Fruit fly (Drosophila melanogaster) whole organism, prepupa: ENCODE data around the gene CG18259.

ENCODE experiments used
- Blimp-1 ChIP-seq: fragments of 200-800 bp; sonication (Bioruptor generic); optimal IDR thresholded peaks from 3 replicates; lab custom pipeline; 2017; ENCODE audit warnings: missing biosample characterization, missing genetic modification characterization, mild to moderate bottlenecking, moderate library complexity, missing genetic modification reagents
- CG11294 ChIP-seq: fragments of 200-800 bp; sonication (Bioruptor generic); IDR thresholded peaks from 2 replicates; pipeline ENCODE4 v1.3.6; 2022; ENCODE audit warnings: missing biosample characterization, missing genetic modification characterization
- CG11902 ChIP-seq: fragments of 200-800 bp; sonication (Bioruptor generic); optimal IDR thresholded peaks from 3 replicates; lab custom pipeline; 2016; ENCODE audit warnings: missing biosample characterization, missing genetic modification characterization
- CG16779 ChIP-seq: fragments of 200-800 bp; sonication (Bioruptor generic); optimal IDR thresholded peaks from 3 replicates; lab custom pipeline; 2017; ENCODE audit warnings: missing biosample characterization, mild to moderate bottlenecking, missing genetic modification characterization
- CG31627 ChIP-seq: fragments of 200-800 bp; sonication (Bioruptor generic); optimal IDR thresholded peaks from 3 replicates; lab custom pipeline; 2016; ENCODE audit warnings: missing biosample characterization, missing genetic modification characterization
- CG3919 ChIP-seq: fragments of 200-800 bp; sonication (Bioruptor generic); optimal IDR thresholded peaks from 3 replicates; lab custom pipeline; 2016; ENCODE audit warnings: missing biosample characterization, missing genetic modification characterization
- CG4318 ChIP-seq: fragments of 200-800 bp; sonication (Bioruptor generic); optimal IDR thresholded peaks from 3 replicates; lab custom pipeline; 2017; ENCODE audit warnings: missing biosample characterization, mild to moderate bottlenecking, missing genetic modification characterization
- CG6163 ChIP-seq: fragments of 200-800 bp; sonication (Bioruptor generic); IDR thresholded peaks from 3 replicates; pipeline ENCODE4 v1.3.6; 2022; ENCODE audit warnings: missing biosample characterization, missing genetic modification characterization
- CG6276 ChIP-seq: fragments of 200-800 bp; sonication (Bioruptor generic); optimal IDR thresholded peaks from 2 replicates; lab custom pipeline; 2017; ENCODE audit warnings: missing biosample characterization, mild to moderate bottlenecking, missing genetic modification characterization
- CG6792 ChIP-seq: fragments of 200-800 bp; sonication (Bioruptor generic); optimal IDR thresholded peaks from 3 replicates; lab custom pipeline; 2016; ENCODE audit warnings: missing biosample characterization, missing genetic modification characterization
- CG6808 ChIP-seq: fragments of 200-800 bp; sonication (Bioruptor generic); optimal IDR thresholded peaks from 3 replicates; lab custom pipeline; 2017; ENCODE audit warnings: missing biosample characterization, missing genetic modification characterization, mild to moderate bottlenecking, moderate library complexity, missing genetic modification reagents
- CG7368 ChIP-seq: fragments of 200-800 bp; sonication (Bioruptor generic); optimal IDR thresholded peaks from 3 replicates; lab custom pipeline; 2016; ENCODE audit warnings: missing biosample characterization, missing genetic modification characterization
- CG8119 ChIP-seq: fragments of 200-800 bp; sonication (Bioruptor generic); IDR thresholded peaks from 3 replicates; pipeline ENCODE4 v1.3.6; 2022; ENCODE audit warnings: missing biosample characterization, missing genetic modification characterization
- Eip75B ChIP-seq: fragments of 200-800 bp; sonication (Bioruptor generic); optimal IDR thresholded peaks from 3 replicates; lab custom pipeline; 2016; ENCODE audit warnings: missing biosample characterization, missing genetic modification characterization
- Eip78C ChIP-seq: fragments of 200-800 bp; sonication (Bioruptor generic); peaks from one replicate; lab custom pipeline; 2016; ENCODE audit warnings: missing biosample characterization, missing genetic modification characterization
- Gug ChIP-seq: fragments of 200-800 bp; sonication (Bioruptor generic); IDR thresholded peaks from 2 replicates; pipeline ENCODE4 v1.3.6; 2022; ENCODE audit warnings: missing biosample characterization, missing genetic modification characterization
- Met ChIP-seq: fragments of 200-800 bp; sonication (Bioruptor generic); optimal IDR thresholded peaks from 3 replicates; lab custom pipeline; 2016; ENCODE audit warnings: missing biosample characterization, missing genetic modification characterization
- OdsH ChIP-seq: fragments of 200-800 bp; sonication (Bioruptor generic); optimal IDR thresholded peaks from 3 replicates; lab custom pipeline; 2016; ENCODE audit warnings: missing biosample characterization, missing genetic modification characterization
- Smox ChIP-seq: fragments of 200-800 bp; sonication (Bioruptor generic); optimal IDR thresholded peaks from 3 replicates; lab custom pipeline; 2016; ENCODE audit warnings: missing biosample characterization, missing genetic modification characterization
- Sox102F ChIP-seq: fragments of 200-800 bp; sonication (Bioruptor generic); optimal IDR thresholded peaks from 2 replicates; lab custom pipeline; 2016; ENCODE audit warnings: missing biosample characterization, mild to moderate bottlenecking, missing genetic modification characterization
- Sox14 ChIP-seq: fragments of 200-800 bp; sonication (Bioruptor generic); optimal IDR thresholded peaks from 3 replicates; lab custom pipeline; 2016; ENCODE audit warnings: missing biosample characterization, missing genetic modification characterization
- dsx ChIP-seq: fragments of 200-800 bp; optimal IDR thresholded peaks from 3 replicates; lab custom pipeline; 2019; ENCODE audit warnings: missing biosample characterization, mild to moderate bottlenecking, missing genetic modification characterization, moderate library complexity; ENCODE audit not compliant: poor library complexity, severe bottlenecking
- eg ChIP-seq: fragments of 200-800 bp; sonication (Bioruptor generic); IDR thresholded peaks from 3 replicates; pipeline ENCODE4 v1.3.6; 2022; ENCODE audit warnings: missing biosample characterization, missing genetic modification characterization
- esn ChIP-seq: fragments of 200-800 bp; sonication (Bioruptor generic); optimal IDR thresholded peaks from 2 replicates; lab custom pipeline; 2016; ENCODE audit warnings: missing biosample characterization, mild to moderate bottlenecking, missing genetic modification characterization, moderate library complexity
- fkh ChIP-seq: fragments of 200-800 bp; sonication (Bioruptor generic); optimal IDR thresholded peaks from 3 replicates; lab custom pipeline; 2017; ENCODE audit warnings: missing biosample characterization, mild to moderate bottlenecking, missing genetic modification characterization, moderate library complexity
- lz ChIP-seq: fragments of 200-800 bp; sonication (Bioruptor generic); optimal IDR thresholded peaks from 3 replicates; lab custom pipeline; 2016; ENCODE audit warnings: missing biosample characterization, missing genetic modification characterization
- pdm3 ChIP-seq: fragments of 200-800 bp; sonication (Bioruptor generic); optimal IDR thresholded peaks from 3 replicates; lab custom pipeline; 2016; ENCODE audit warnings: missing biosample characterization, missing genetic modification characterization
- salr ChIP-seq, 2 experiments: fragments of 200-800 bp; sonication (Bioruptor generic); optimal IDR thresholded peaks; 3 replicates each; lab custom pipeline; 2016 to 2018; ENCODE audit warnings: missing biosample characterization in 2 of 2, missing genetic modification characterization in 2 of 2, mild to moderate bottlenecking in 1 of 2
- spab ChIP-seq: fragments of 200-800 bp; sonication (Bioruptor generic); optimal IDR thresholded peaks from 2 replicates; lab custom pipeline; 2017; ENCODE audit warnings: missing biosample characterization, mild to moderate bottlenecking, missing genetic modification characterization, missing genetic modification reagents
- ss ChIP-seq, 2 experiments: fragments of 200-800 bp; sonication (Bioruptor generic); optimal IDR thresholded peaks; 2 replicates in 1 of 2; 3 replicates in 1 of 2; lab custom pipeline; 2017 to 2018; ENCODE audit warnings: mild to moderate bottlenecking in 2 of 2, missing biosample characterization in 2 of 2, missing genetic modification characterization in 2 of 2, moderate library complexity in 1 of 2
- svp ChIP-seq: fragments of 200-800 bp; sonication (Bioruptor generic); peaks from one replicate; lab custom pipeline; 2016; ENCODE audit warnings: missing biosample characterization, missing genetic modification characterization
- topi ChIP-seq: fragments of 200-800 bp; sonication (Bioruptor generic); optimal IDR thresholded peaks from 3 replicates; lab custom pipeline; 2016; ENCODE audit warnings: missing biosample characterization, missing genetic modification characterization

The CG18259 gene

dm6 chrX:18783417-18784123 is at the start of gene CG18259:
CG18259 (minus strand) TSS chrX:18783494.
- TF ChIP-seq Blimp-1 (GFP tag; lab: Kevin White, UChicago) = no peak
- peak; percentile 47 for TF ChIP-seq Eip78C (GFP tag; lab: Kevin White, UChicago)
- TF ChIP-seq CG16779 (tag; lab: Kevin White, UChicago) = no peak
- TF ChIP-seq svp (GFP tag; lab: Kevin White, UChicago) = peak; percentile 67
- TF ChIP-seq CG3919 (GFP tag; lab: Kevin White, UChicago) = no peak
- peak; percentile 32 for TF ChIP-seq Sox14 (GFP tag; lab: Kevin White, UChicago)
- TF ChIP-seq pdm3 (GFP tag; lab: Kevin White, UChicago) = peak; percentile 2
- peak; percentile 9 for TF ChIP-seq CG31627
- TF ChIP-seq, all 60 proteins: peak for 5

dm6 chrX:18832371-18832852 is 49.1 kb upstream of the CG18259 start, which contains the start of gene Pvf1:
Pvf1 (plus strand) TSS chrX:18832682.
- peak; percentile 23 for TF ChIP-seq dsx (GFP tag; lab: Kevin White, UChicago)
- peak; percentile 25 for TF ChIP-seq lz
- peak; percentile 10 for TF ChIP-seq Met
- TF ChIP-seq CG6163 (GFP tag; lab: Robert Waterston, UW) = peak; percentile 56; the same call in 1 of the 3 replicates
- 0 out of 3 replicates have a peak, but pooled peaks have one; percentile 20 for TF ChIP-seq CG8119 (GFP tag; lab: Robert Waterston, UW)
- peak; percentile 18 for TF ChIP-seq Sox102F (GFP tag; lab: Kevin White, UChicago)
- peak; percentile 47 for TF ChIP-seq CG3919 (GFP tag; lab: Kevin White, UChicago)
- TF ChIP-seq CG4318 = no peak
- TF ChIP-seq fkh = peak; percentile 46
- peak; percentile 32 for TF ChIP-seq CG7368 (GFP tag; lab: Kevin White, UChicago)
- peak; percentile 31 for TF ChIP-seq Smox
- TF ChIP-seq OdsH (GFP tag; lab: Kevin White, UChicago) = peak; percentile 20
- TF ChIP-seq CG6808 (GFP tag; lab: Kevin White, UChicago) = no peak
- TF ChIP-seq CG16779 (tag; lab: Kevin White, UChicago) = no peak
- no peak for TF ChIP-seq salr (GFP tag; optimal IDR thresholded peaks at IDR 0.05; lab: Kevin White, UChicago)
- TF ChIP-seq Blimp-1 (GFP tag; lab: Kevin White, UChicago) = no peak
- TF ChIP-seq Eip75B (GFP tag; lab: Kevin White, UChicago) = peak; percentile 18
- TF ChIP-seq esn (GFP tag; lab: Kevin White, UChicago) = peak; percentile 25
- TF ChIP-seq topi (GFP tag; lab: Kevin White, UChicago) = peak; percentile 26
- peak; percentile 54; the same call in 1 of the 3 replicates for TF ChIP-seq eg (GFP tag; lab: Robert Waterston, UW)
- TF ChIP-seq CG6792 (GFP tag; lab: Kevin White, UChicago) = no peak
- peak; percentile 30 to 37 for TF ChIP-seq ss (GFP tag; optimal IDR thresholded peaks at IDR 0.05; lab: Kevin White, UChicago)
- TF ChIP-seq Eip78C (GFP tag; lab: Kevin White, UChicago) = peak; percentile 78

dm6 chrX:18830396-18830795 is 47.1 kb upstream of the CG18259 start, which contains the start of gene CG7101:
CG7101 (plus strand) TSS chrX:18830591.
- TF ChIP-seq Eip78C (GFP tag; lab: Kevin White, UChicago) = peak; percentile 26
- TF ChIP-seq CG11902 (GFP tag; lab: Kevin White, UChicago) = no peak

dm6 chrX:18814944-18815343 is 31.6 kb upstream of the CG18259 start:
- TF ChIP-seq CG6163 (GFP tag; lab: Robert Waterston, UW) = no peak
- no peak for TF ChIP-seq CG6276
- no peak for TF ChIP-seq Sox14 (GFP tag; lab: Kevin White, UChicago)
- no peak for TF ChIP-seq eg (GFP tag; lab: Robert Waterston, UW)
- no peak for TF ChIP-seq Gug (GFP tag; lab: Robert Waterston, UW)
- TF ChIP-seq spab = no peak
- TF ChIP-seq lz = no peak
- no peak for TF ChIP-seq Smox
- TF ChIP-seq dsx (GFP tag; lab: Kevin White, UChicago) = no peak
- no peak for TF ChIP-seq CG11294 (GFP tag; lab: Robert Waterston, UW)
- TF ChIP-seq, all 60 proteins: peak for 0
